Fruit fly (Drosophila melanogaster) ovary, adult (tissue): Measurements from ENCODE around the gene CG6843.
A peak's percentile ranks its signal among the peaks of the same experiment; 100 is the strongest.

Experiments
- CG17801 ChIP-seq: fragments of 200-800 bp; optimal IDR thresholded peaks from 2 replicates; lab custom pipeline; 2019; ENCODE audit warnings: missing biosample characterization, mild to moderate bottlenecking, missing genetic modification characterization, moderate library complexity; ENCODE audit not compliant: partially characterized antibody

Gene CG6843

dm6 chr3L:18901411-18901810 lies at the start of gene CG6843, which contains the start of gene arx:
TSS of gene CG6843 (plus strand) at chr3L:18901594.
TSS of gene arx (minus strand) at chr3L:18901554.
- TF ChIP-seq CG17801 (GFP tag; lab: Kevin White, UChicago) = no peak

dm6 chr3L:18852223-18852622 lies 49.2 kb upstream of the CG6843 start:
- no peak for TF ChIP-seq CG17801 (GFP tag; lab: Kevin White, UChicago)

- TF ChIP-seq CG17801 (GFP tag; lab: Kevin White, UChicago) = no peak
Observed at dm6 chr3L:18853439-18853838, 48.0 kb upstream of the CG6843 start.

- TF ChIP-seq CG17801 (GFP tag; lab: Kevin White, UChicago) = no peak
Observed at dm6 chr3L:18854412-18854811, 47.0 kb upstream of the CG6843 start.

- no peak for TF ChIP-seq CG17801 (GFP tag; lab: Kevin White, UChicago)
Observed at dm6 chr3L:18860467-18860866, 40.9 kb upstream of the CG6843 start.

- no peak for TF ChIP-seq CG17801 (GFP tag; lab: Kevin White, UChicago)
Observed at dm6 chr3L:18861893-18862292, 39.5 kb upstream of the CG6843 start.

dm6 chr3L:18863327-18863726 lies 38.1 kb upstream of the CG6843 start, which contains the start of gene CG6865:
TSS of gene CG6865 (plus strand) at chr3L:18863647.
- no peak for TF ChIP-seq CG17801 (GFP tag; lab: Kevin White, UChicago)

dm6 chr3L:18865447-18866367 lies 35.7 kb upstream of the CG6843 start, which contains the start of gene CG14074:
TSS of gene CG14074 (plus strand) at chr3L:18866225.
- no peak for TF ChIP-seq CG17801 (GFP tag; lab: Kevin White, UChicago)

dm6 chr3L:18867521-18867920 lies 33.9 kb upstream of the CG6843 start, which contains the start of gene Dysb:
TSS of gene Dysb (plus strand) at chr3L:18867771.
- peak; percentile 85 for TF ChIP-seq CG17801 (GFP tag; lab: Kevin White, UChicago)

dm6 chr3L:18869035-18869826 lies 32.2 kb upstream of the CG6843 start, which contains the start of gene Grx1:
TSS of gene Grx1 (plus strand) at chr3L:18869230.
- peak; percentile 23 for TF ChIP-seq CG17801 (GFP tag; lab: Kevin White, UChicago)

dm6 chr3L:18870027-18870426 lies 31.4 kb upstream of the CG6843 start, which contains the start of gene Blos3:
TSS of gene Blos3 (plus strand) at chr3L:18870224.
- TF ChIP-seq CG17801 (GFP tag; lab: Kevin White, UChicago) = peak; percentile 22

- peak; percentile 15 for TF ChIP-seq CG17801 (GFP tag; lab: Kevin White, UChicago)
Observed at dm6 chr3L:18872440-18872839, 29.0 kb upstream of the CG6843 start, which contains the start of the genes Rad9 and Uggt. TSS of gene Rad9 (minus strand) at chr3L:18872553. TSS of gene Uggt (plus strand) at chr3L:18872747.

- TF ChIP-seq CG17801 (GFP tag; lab: Kevin White, UChicago) = no peak
Observed at dm6 chr3L:18881613-18882012, 19.8 kb upstream of the CG6843 start.

dm6 chr3L:18889222-18889866 lies 12.1 kb upstream of the CG6843 start:
- TF ChIP-seq CG17801 (GFP tag; lab: Kevin White, UChicago) = no peak
